Worm (Caenorhabditis elegans) whole organism, young adult: Measurements from ENCODE around the gene ced-13.

ENCODE experiments used
- B0035.1 ChIP-seq: sonication (generic microtip); optimal IDR thresholded peaks from 2 replicates; lab custom pipeline; 2016; ENCODE audit warnings: missing genetic modification characterization, mild to moderate bottlenecking, missing compliant biosample characterization, missing genotype, missing genetic modification reagents
- C17E4.6 ChIP-seq: fragments of 200-800 bp; sonication (Bioruptor generic); IDR thresholded peaks from 2 replicates; pipeline ENCODE4 v1.3.6; 2022; ENCODE audit warnings: missing genetic modification reagents, missing genetic modification characterization, missing compliant biosample characterization
- D2030.7 ChIP-seq: fragments of 200-800 bp; sonication (Bioruptor generic); IDR thresholded peaks from 2 replicates; pipeline ENCODE4 v1.3.6; 2022; ENCODE audit warnings: missing genetic modification reagents, missing genetic modification characterization, missing compliant biosample characterization
- F10E7.11 ChIP-seq: sonication (generic microtip); optimal IDR thresholded peaks from 2 replicates; lab custom pipeline; 2017; ENCODE audit warnings: mild to moderate bottlenecking, missing genetic modification characterization, moderate library complexity, missing compliant biosample characterization
- F33H1.4 ChIP-seq: fragments of 200-800 bp; sonication (Bioruptor generic); IDR thresholded peaks from 2 replicates; pipeline ENCODE4 v1.3.6; 2022; ENCODE audit warnings: missing genetic modification reagents, missing genetic modification characterization, missing compliant biosample characterization
- F39B2.1 ChIP-seq: fragments of 200-800 bp; sonication (Bioruptor generic); IDR thresholded peaks from 2 replicates; pipeline ENCODE4 v1.3.6; 2022; ENCODE audit warnings: missing genetic modification reagents, missing genetic modification characterization, missing compliant biosample characterization
- F57A8.1 ChIP-seq: fragments of 200-800 bp; sonication (Bioruptor generic); optimal IDR thresholded peaks from 2 replicates; lab custom pipeline; 2018; ENCODE audit warnings: mild to moderate bottlenecking, missing genetic modification characterization, moderate library complexity, missing compliant biosample characterization
- Y67H2A.10 ChIP-seq: fragments of 200-800 bp; sonication (Bioruptor generic); conservative IDR thresholded peaks from 2 replicates; pipeline ENCODE4 v1.3.6; 2022; ENCODE audit warnings: missing genetic modification reagents, missing genetic modification characterization, missing compliant biosample characterization
- Y79H2A.3 ChIP-seq: fragments of 200-800 bp; sonication (Bioruptor generic); conservative IDR thresholded peaks from 2 replicates; pipeline ENCODE4 v1.3.6; 2022; ENCODE audit warnings: missing genetic modification reagents, missing genetic modification characterization, missing compliant biosample characterization
- atf-7 ChIP-seq: sonication (generic microtip); optimal IDR thresholded peaks from 2 replicates; lab custom pipeline; 2017; ENCODE audit warnings: mild to moderate bottlenecking, missing genetic modification characterization, missing compliant biosample characterization
- attf-6 ChIP-seq: fragments of 200-800 bp; sonication (Bioruptor generic); IDR thresholded peaks from 2 replicates; pipeline ENCODE4 v1.3.6; 2022; ENCODE audit warnings: missing genetic modification reagents, missing genetic modification characterization, missing compliant biosample characterization
- cebp-1 ChIP-seq, 2 experiments: fragments of 200-800 bp in 1 of 2; sonication (Bioruptor generic) in 1 of 2; sonication (generic microtip) in 1 of 2; IDR thresholded peaks in 1 of 2; optimal IDR thresholded peaks in 1 of 2; 2 replicates each; pipeline versions ENCODE4 v1.3.6 to Lab custom; 2017 to 2022; ENCODE audit warnings: missing compliant biosample characterization in 2 of 2, missing genetic modification characterization in 2 of 2, mild to moderate bottlenecking in 1 of 2, missing genetic modification reagents in 1 of 2, moderate library complexity in 1 of 2
- ceh-58 ChIP-seq: fragments of 200-800 bp; sonication (Bioruptor generic); IDR thresholded peaks from 2 replicates; pipeline ENCODE4 v1.3.6; 2022; ENCODE audit warnings: missing genetic modification characterization, missing compliant biosample characterization
- ceh-91 ChIP-seq: fragments of 200-800 bp; sonication (Bioruptor generic); IDR thresholded peaks from 2 replicates; pipeline ENCODE4 v1.3.6; 2022; ENCODE audit warnings: missing genetic modification reagents, missing genetic modification characterization, missing compliant biosample characterization
- dpff-1 ChIP-seq: sonication (generic microtip); optimal IDR thresholded peaks from 2 replicates; lab custom pipeline; 2017; ENCODE audit warnings: mild to moderate bottlenecking, missing genetic modification characterization, missing compliant biosample characterization
- ekl-4 ChIP-seq: fragments of 200-800 bp; sonication (Bioruptor generic); IDR thresholded peaks from 2 replicates; pipeline ENCODE4 v1.3.6; 2022; ENCODE audit warnings: missing genetic modification reagents, missing genetic modification characterization, missing compliant biosample characterization
- hlh-12 ChIP-seq: sonication (generic microtip); optimal IDR thresholded peaks from 2 replicates; lab custom pipeline; 2016; ENCODE audit warnings: missing genetic modification characterization, missing compliant biosample characterization
- hrde-1 ChIP-seq: sonication (generic microtip); optimal IDR thresholded peaks from 2 replicates; lab custom pipeline; 2016; ENCODE audit warnings: missing genetic modification characterization, mild to moderate bottlenecking, missing compliant biosample characterization, moderate library complexity, missing genotype, missing genetic modification reagents, borderline replicate concordance
- let-607 ChIP-seq, 2 experiments: fragments of 200-800 bp in 1 of 2; sonication (Bioruptor generic) in 1 of 2; sonication (generic microtip) in 1 of 2; optimal IDR thresholded peaks; 2 replicates each; lab custom pipeline; 2016 to 2018; ENCODE audit warnings: mild to moderate bottlenecking in 2 of 2, missing compliant biosample characterization in 2 of 2, missing genetic modification characterization in 2 of 2, moderate library complexity in 2 of 2, missing genotype in 1 of 2
- lin-35 ChIP-seq, 3 experiments: fragments of 150-350 bp in 2 of 3; sonication (generic microtip) in 1 of 3; optimal IDR thresholded peaks; 2 replicates each; lab custom pipeline; 2014 to 2018; ENCODE audit warnings: missing biosample characterization in 3 of 3, missing genetic modification characterization in 3 of 3, missing genetic modification reagents in 3 of 3
- lin-40 ChIP-seq: sonication (generic microtip); optimal IDR thresholded peaks from 2 replicates; lab custom pipeline; 2016; ENCODE audit warnings: missing genetic modification characterization, mild to moderate bottlenecking, missing compliant biosample characterization, missing genotype, missing genetic modification reagents
- madf-10 ChIP-seq: sonication (generic microtip); optimal IDR thresholded peaks from 2 replicates; lab custom pipeline; 2016; ENCODE audit warnings: mild to moderate bottlenecking, missing genetic modification characterization, missing compliant biosample characterization
- madf-3 ChIP-seq: fragments of 200-800 bp; sonication (Bioruptor generic); IDR thresholded peaks from 2 replicates; pipeline ENCODE4 v1.3.6; 2022; ENCODE audit warnings: missing genetic modification reagents, missing genetic modification characterization, missing compliant biosample characterization
- madf-6 ChIP-seq: fragments of 200-800 bp; sonication (Bioruptor generic); IDR thresholded peaks from 2 replicates; pipeline ENCODE4 v1.3.6; 2022; ENCODE audit warnings: missing genetic modification reagents, missing genetic modification characterization, missing compliant biosample characterization
- mxl-1 ChIP-seq: sonication (generic microtip); optimal IDR thresholded peaks from 2 replicates; lab custom pipeline; 2016; ENCODE audit warnings: missing genetic modification characterization, missing compliant biosample characterization
- sea-2 ChIP-seq: fragments of 200-800 bp; sonication (Bioruptor generic); IDR thresholded peaks from 2 replicates; pipeline ENCODE4 v1.3.6; 2022; ENCODE audit warnings: missing genetic modification characterization, missing compliant biosample characterization
- snpc-1.1 ChIP-seq: sonication (generic microtip); optimal IDR thresholded peaks from 2 replicates; lab custom pipeline; 2017; ENCODE audit warnings: missing genetic modification characterization, mild to moderate bottlenecking, missing compliant biosample characterization, antibody characterized with exemption, moderate library complexity, missing genotype, missing genetic modification reagents; ENCODE audit not compliant: insufficient read depth
- tbp1 ChIP-seq: fragments of 200-800 bp; sonication (Bioruptor generic); optimal IDR thresholded peaks from 2 replicates; lab custom pipeline; 2018; ENCODE audit warnings: mild to moderate bottlenecking, missing genetic modification characterization, missing compliant biosample characterization
- xnd-1 ChIP-seq: sonication (generic microtip); optimal IDR thresholded peaks from 2 replicates; lab custom pipeline; 2016; ENCODE audit warnings: missing genotype, missing genetic modification reagents, missing genetic modification characterization, missing compliant biosample characterization
- ztf-25 ChIP-seq: fragments of 200-800 bp; sonication (Bioruptor generic); IDR thresholded peaks from 2 replicates; pipeline ENCODE4 v1.3.6; 2022; ENCODE audit warnings: missing genetic modification reagents, missing genetic modification characterization, missing compliant biosample characterization

ced-13 gene

ce11 chrX:8286740-8287299 lies 12.6 kb downstream of the ced-13 start, which contains the start of gene sec-16A.2 (continued):
- no peak for TF ChIP-seq xnd-1 (tag; lab: Kevin White, UChicago)
- TF ChIP-seq F33H1.4 (GFP tag; lab: Robert Waterston, UW): peak; percentile 68
- no peak for TF ChIP-seq ztf-25 (GFP tag; lab: Robert Waterston, UW)
- TF ChIP-seq lin-40 (tag; lab: Kevin White, UChicago): peak; percentile 46

ce11 chrX:8286164-8286563 lies 13.3 kb downstream of the ced-13 start:
- peak; percentile 91 for TF ChIP-seq cebp-1 (GFP tag; IDR thresholded peaks at IDR 0.05; lab: Robert Waterston, UW)
- peak; percentile 97 for TF ChIP-seq cebp-1 (tag; optimal IDR thresholded peaks at IDR 0.05; lab: Kevin White, UChicago)
- TF ChIP-seq hrde-1: no peak
- TF ChIP-seq, all 124 proteins: peak for 1

- TF ChIP-seq D2030.7: no peak
- TF ChIP-seq hrde-1: no peak
- no peak for TF ChIP-seq madf-10 (tag; lab: Kevin White, UChicago)
- no peak for TF ChIP-seq attf-6 (GFP tag; lab: Robert Waterston, UW)
- TF ChIP-seq atf-7 (tag; lab: Kevin White, UChicago): no peak
- TF ChIP-seq ekl-4 (GFP tag; lab: Robert Waterston, UW): no peak
Observed at ce11 chrX:8285169-8285796, 14.2 kb downstream of the ced-13 start, which contains the start of the genes fis-2 and F13B9.2. Gene fis-2 (minus strand): TSS chrX:8285219. Gene F13B9.2 (plus strand): TSS chrX:8285683.

- TF ChIP-seq Y67H2A.10 (GFP tag; lab: Robert Waterston, UW) (no peak), F10E7.11 (tag; lab: Kevin White, UChicago) (no peak), madf-6 (GFP tag; lab: Robert Waterston, UW) (no peak), F39B2.1 (GFP tag; lab: Robert Waterston, UW) (no peak), tbp1 (no peak), madf-3 (GFP tag; lab: Robert Waterston, UW) (no peak), dpff-1 (no peak), sea-2 (GFP tag; lab: Robert Waterston, UW) (no peak), F57A8.1 (GFP tag; lab: Kevin White, UChicago) (no peak), Y79H2A.3 (GFP tag; lab: Robert Waterston, UW) (no peak), ceh-91 (GFP tag; lab: Robert Waterston, UW) (no peak), mxl-1 (no peak), B0035.1 (tag; lab: Kevin White, UChicago) (no peak), hlh-12 (tag; lab: Kevin White, UChicago) (no peak), xnd-1 (tag; lab: Kevin White, UChicago) (no peak), ceh-58 (no peak), C17E4.6 (GFP tag; lab: Robert Waterston, UW) (no peak), lin-35 (GFP tag; optimal IDR thresholded peaks at IDR 0.05; lab: Kevin White, UChicago) (no peak), snpc-1.1 (tag; lab: Kevin White, UChicago) (no peak), let-607 (tag; optimal IDR thresholded peaks at IDR 0.05; lab: Kevin White, UChicago) (no peak)
Observed at ce11 chrX:8284003-8284402, 15.5 kb downstream of the ced-13 start.
